Worm (Caenorhabditis elegans) whole organism, early embryonic: ENCODE measurements around the gene C04E6.7.

Experiments used
- B0310.2 ChIP-seq: sonication (generic microtip); optimal IDR thresholded peaks from 2 replicates; lab custom pipeline; 2016; ENCODE audit warnings: mild to moderate bottlenecking, missing genetic modification characterization, missing compliant biosample characterization
- F13C5.2 ChIP-seq: sonication (generic microtip); optimal IDR thresholded peaks from 2 replicates; lab custom pipeline; 2017; ENCODE audit warnings: mild to moderate bottlenecking, missing genetic modification characterization, inconsistent platforms, missing compliant biosample characterization
- aly-1 ChIP-seq: sonication (generic microtip); optimal IDR thresholded peaks from 2 replicates; lab custom pipeline; 2016; ENCODE audit warnings: missing genetic modification characterization, missing compliant biosample characterization
- ama-1 ChIP-seq: fragments of 150-350 bp; optimal IDR thresholded peaks from 2 replicates; lab custom pipeline; 2014
- ceh-13 ChIP-seq: fragments of 200-800 bp; sonication (Bioruptor generic); optimal IDR thresholded peaks from 2 replicates; lab custom pipeline; 2018; ENCODE audit warnings: mild to moderate bottlenecking, missing genetic modification characterization, missing compliant biosample characterization
- ceh-36 ChIP-seq: sonication (generic microtip); optimal IDR thresholded peaks from 2 replicates; lab custom pipeline; 2016; ENCODE audit warnings: missing genetic modification characterization, inconsistent platforms, missing compliant biosample characterization
- ets-7 ChIP-seq: sonication (generic microtip); optimal IDR thresholded peaks from 2 replicates; lab custom pipeline; 2016; ENCODE audit warnings: missing genotype, missing genetic modification characterization, missing compliant biosample characterization
- flt-1 ChIP-seq: fragments of 200-800 bp; sonication (Bioruptor generic); IDR thresholded peaks from 2 replicates; pipeline ENCODE4 v1.3.6; 2022; ENCODE audit warnings: missing genetic modification characterization, missing compliant biosample characterization
- hmbx-1 ChIP-seq: sonication (generic microtip); optimal IDR thresholded peaks from 2 replicates; lab custom pipeline; 2016; ENCODE audit warnings: mild to moderate bottlenecking, missing genetic modification characterization, missing compliant biosample characterization
- hmg-4 ChIP-seq: fragments of 200-800 bp; sonication (Bioruptor generic); optimal IDR thresholded peaks from 2 replicates; lab custom pipeline; 2018; ENCODE audit warnings: mild to moderate bottlenecking, missing genetic modification characterization, missing compliant biosample characterization
- hnd-1 ChIP-seq: sonication (generic microtip); optimal IDR thresholded peaks from 2 replicates; lab custom pipeline; 2016; ENCODE audit warnings: missing genetic modification characterization, missing compliant biosample characterization
- pes-1 ChIP-seq: fragments of 200-800 bp; sonication (Bioruptor generic); IDR thresholded peaks from 2 replicates; pipeline ENCODE4 v1.3.6; 2022; ENCODE audit warnings: missing genetic modification reagents, missing genetic modification characterization, missing compliant biosample characterization
- scrt-1 ChIP-seq: fragments of 200-800 bp; sonication (Bioruptor generic); IDR thresholded peaks from 2 replicates; pipeline ENCODE4 v1.3.6; 2022; ENCODE audit warnings: missing genetic modification characterization, missing compliant biosample characterization
- sea-1 ChIP-seq: fragments of 200-800 bp; sonication (Bioruptor generic); conservative IDR thresholded peaks from 2 replicates; pipeline ENCODE4 v1.3.6; 2022; ENCODE audit warnings: missing genetic modification characterization, missing compliant biosample characterization
- tbx-11 ChIP-seq: fragments of 200-800 bp; sonication (Bioruptor generic); IDR thresholded peaks from 2 replicates; pipeline ENCODE4 v1.3.6; 2022; ENCODE audit warnings: missing genetic modification characterization, missing compliant biosample characterization
- tbx-37 ChIP-seq: fragments of 200-800 bp; sonication (Bioruptor generic); conservative IDR thresholded peaks from 2 replicates; pipeline ENCODE4 v1.3.6; 2022; ENCODE audit warnings: missing genetic modification reagents, missing genetic modification characterization, missing compliant biosample characterization
- tra-4 ChIP-seq: sonication (generic microtip); optimal IDR thresholded peaks from 2 replicates; lab custom pipeline; 2017; ENCODE audit warnings: missing genetic modification characterization, missing compliant biosample characterization

Gene C04E6.7

ce11 chrV:5850671-5851070, 42.4 kb upstream of the C04E6.7 start:
- no peak for TF ChIP-seq sea-1 (GFP tag; lab: Robert Waterston, UW)
- no peak for TF ChIP-seq hmbx-1 (tag; lab: Kevin White, UChicago)
- no peak for TF ChIP-seq tra-4 (tag; lab: Kevin White, UChicago)
- no peak for TF ChIP-seq ets-7 (tag; lab: Kevin White, UChicago)
- TF ChIP-seq hnd-1 (tag; lab: Kevin White, UChicago), result no peak
- TF ChIP-seq aly-1 (tag; lab: Kevin White, UChicago), result no peak
- no peak for TF ChIP-seq hmg-4
- TF ChIP-seq ceh-36 (tag; lab: Kevin White, UChicago), result no peak
- no peak for TF ChIP-seq tbx-11 (GFP tag; lab: Robert Waterston, UW)
- TF ChIP-seq flt-1 (GFP tag; lab: Robert Waterston, UW), result no peak
- TF ChIP-seq pes-1 (GFP tag; lab: Robert Waterston, UW), result no peak
- no peak for TF ChIP-seq ceh-13 (GFP tag; lab: Kevin White, UChicago)
- no peak for TF ChIP-seq scrt-1 (GFP tag; lab: Robert Waterston, UW)
- no peak for TF ChIP-seq B0310.2 (tag; lab: Kevin White, UChicago)
- no peak for TF ChIP-seq ama-1 (lab: Kevin White, UChicago)

DNA sequence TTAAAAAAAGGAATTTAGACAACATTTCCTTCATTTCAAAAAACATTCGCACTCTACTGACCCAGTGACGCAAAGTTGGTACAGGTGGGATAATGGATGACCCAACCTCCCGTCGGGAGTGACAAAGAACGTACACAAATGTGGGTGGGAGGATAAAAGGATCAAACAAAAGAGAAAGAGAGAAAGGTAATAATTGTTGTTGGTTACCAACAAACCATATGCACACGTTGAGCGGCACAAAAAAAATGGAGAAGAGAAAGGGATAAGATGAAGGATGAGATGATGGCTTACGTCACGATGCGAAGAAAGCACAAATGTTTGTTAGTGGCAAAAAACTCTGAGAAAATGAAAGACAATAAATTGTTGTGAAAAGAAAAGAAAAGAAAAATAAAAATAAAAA, 41.5 kb upstream of the C04E6.7 start:
- TF ChIP-seq pes-1 (GFP tag; lab: Robert Waterston, UW) (no peak), tbx-37 (no peak), aly-1 (tag; lab: Kevin White, UChicago) (no peak), ceh-36 (tag; lab: Kevin White, UChicago) (no peak), F13C5.2 (tag; lab: Kevin White, UChicago) (no peak), flt-1 (GFP tag; lab: Robert Waterston, UW) (no peak), hmg-4 (no peak), hmbx-1 (tag; lab: Kevin White, UChicago) (no peak), ets-7 (tag; lab: Kevin White, UChicago) (no peak), hnd-1 (tag; lab: Kevin White, UChicago) (no peak), B0310.2 (tag; lab: Kevin White, UChicago) (no peak)

DNA sequence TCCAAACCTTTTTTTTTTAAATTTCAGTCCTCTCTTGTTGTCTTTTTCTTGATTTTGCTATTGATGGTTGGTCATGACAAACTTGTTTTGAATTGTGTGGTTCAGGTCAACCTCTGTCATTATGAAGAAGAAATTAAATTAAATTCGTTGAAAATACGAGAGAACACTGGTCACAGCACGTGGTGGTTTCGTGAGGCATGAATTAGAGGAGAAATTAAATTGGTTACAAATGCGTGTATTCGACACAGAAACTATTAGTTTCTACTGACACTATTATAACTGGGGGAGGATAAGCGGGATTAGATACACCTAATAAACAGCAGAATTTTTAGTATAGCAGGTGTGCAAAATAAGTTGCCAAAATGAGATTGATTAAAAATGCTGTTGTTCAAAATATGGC, 41.0 kb upstream of the C04E6.7 start:
- TF ChIP-seq ama-1 (lab: Kevin White, UChicago) (no peak), ceh-13 (GFP tag; lab: Kevin White, UChicago) (no peak), ets-7 (tag; lab: Kevin White, UChicago) (no peak), hnd-1 (tag; lab: Kevin White, UChicago) (no peak)

ce11 chrV:5862479-5863188, 30.5 kb upstream of the C04E6.7 start, which contains the start of gene F26F12.8:
F26F12.8 (minus strand) TSS chrV:5862529.
- no peak for TF ChIP-seq B0310.2 (tag; lab: Kevin White, UChicago)
- TF ChIP-seq ets-7 (tag; lab: Kevin White, UChicago), result no peak
- no peak for TF ChIP-seq ceh-13 (GFP tag; lab: Kevin White, UChicago)

DNA sequence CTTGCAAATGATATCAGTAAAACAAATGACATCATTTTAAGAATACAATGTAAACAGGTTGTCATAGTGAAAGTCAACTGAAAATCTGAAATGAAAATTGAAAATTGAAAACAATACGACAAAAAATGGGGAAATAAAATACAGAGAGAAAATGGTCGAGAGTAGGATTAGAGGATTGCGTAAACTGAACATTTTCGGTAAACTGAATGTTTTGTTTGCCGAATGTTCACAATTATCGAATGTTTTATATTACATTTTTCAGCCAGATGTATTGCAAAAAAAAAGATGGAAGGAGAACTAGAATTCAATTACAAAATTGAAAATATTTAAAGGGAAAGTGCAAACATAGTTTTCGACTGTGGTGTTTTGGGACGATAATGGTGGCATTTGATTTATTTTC, 28.0 kb upstream of the C04E6.7 start, which contains the start of gene F26F12.5:
Gene F26F12.5 (minus strand): TSS at position 101 of the 400 bp plus-strand sequence.
- TF ChIP-seq F13C5.2 (tag; lab: Kevin White, UChicago) (no peak), ama-1 (lab: Kevin White, UChicago) (no peak), B0310.2 (tag; lab: Kevin White, UChicago) (no peak), tra-4 (tag; lab: Kevin White, UChicago) (no peak), hmbx-1 (tag; lab: Kevin White, UChicago) (no peak), ceh-13 (GFP tag; lab: Kevin White, UChicago) (no peak), tbx-37 (no peak), aly-1 (tag; lab: Kevin White, UChicago) (no peak), sea-1 (GFP tag; lab: Robert Waterston, UW) (no peak), ceh-36 (tag; lab: Kevin White, UChicago) (no peak)

- TF ChIP-seq hnd-1 (tag; lab: Kevin White, UChicago), result no peak
- no peak for TF ChIP-seq hmbx-1 (tag; lab: Kevin White, UChicago)
- no peak for TF ChIP-seq tbx-37
- TF ChIP-seq ama-1 (lab: Kevin White, UChicago), result no peak
- no peak for TF ChIP-seq flt-1 (GFP tag; lab: Robert Waterston, UW)
- TF ChIP-seq tbx-11 (GFP tag; lab: Robert Waterston, UW), result no peak
Measured at ce11 chrV:5869227-5869626, 23.9 kb upstream of the C04E6.7 start, which contains the start of gene F26F12.4. F26F12.4 (minus strand) TSS chrV:5869327.

DNA sequence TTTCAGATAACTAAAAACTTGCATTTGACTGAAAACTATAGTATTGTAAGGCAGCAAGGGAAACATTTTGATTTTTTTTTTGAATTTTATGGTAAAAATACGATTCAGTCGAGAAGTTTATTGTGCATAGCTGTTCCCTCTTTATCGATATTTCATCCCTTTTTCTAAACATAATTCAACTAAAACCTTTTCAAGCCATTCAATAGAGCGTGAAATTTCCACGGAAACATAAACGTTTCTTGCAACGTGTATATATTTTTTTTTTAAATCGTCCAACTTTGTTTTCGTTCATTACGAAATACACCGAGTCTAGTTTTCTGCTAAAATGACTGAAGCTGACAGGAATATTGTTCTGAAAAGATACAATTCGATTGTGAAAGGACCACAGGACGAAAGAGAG, 21.4 kb upstream of the C04E6.7 start, which contains the start of gene C02G6.2:
Gene C02G6.2 (plus strand): TSS at position 301 of the 400 bp plus-strand sequence.
- no peak for TF ChIP-seq B0310.2 (tag; lab: Kevin White, UChicago)

- no peak for TF ChIP-seq tbx-37
- no peak for TF ChIP-seq F13C5.2 (tag; lab: Kevin White, UChicago)
- TF ChIP-seq hmbx-1 (tag; lab: Kevin White, UChicago), result no peak
- no peak for TF ChIP-seq ceh-36 (tag; lab: Kevin White, UChicago)
- no peak for TF ChIP-seq pes-1 (GFP tag; lab: Robert Waterston, UW)
- TF ChIP-seq tbx-11 (GFP tag; lab: Robert Waterston, UW), result no peak
- no peak for TF ChIP-seq tra-4 (tag; lab: Kevin White, UChicago)
- TF ChIP-seq ets-7 (tag; lab: Kevin White, UChicago), result no peak
- no peak for TF ChIP-seq hmg-4
- TF ChIP-seq ceh-13 (GFP tag; lab: Kevin White, UChicago), result no peak
- no peak for TF ChIP-seq sea-1 (GFP tag; lab: Robert Waterston, UW)
- TF ChIP-seq aly-1 (tag; lab: Kevin White, UChicago), result no peak
- TF ChIP-seq scrt-1 (GFP tag; lab: Robert Waterston, UW), result no peak
- no peak for TF ChIP-seq B0310.2 (tag; lab: Kevin White, UChicago)
- TF ChIP-seq ama-1 (lab: Kevin White, UChicago), result no peak
- no peak for TF ChIP-seq hnd-1 (tag; lab: Kevin White, UChicago)
- no peak for TF ChIP-seq flt-1 (GFP tag; lab: Robert Waterston, UW)
Measured at ce11 chrV:5876966-5877365, 16.1 kb upstream of the C04E6.7 start.
